Fruit fly (Drosophila melanogaster) whole organism, embryonic: Measurements from ENCODE around the gene Adgf-D.

Experiments used
- Ada2b ChIP-seq: fragments of 200-800 bp; sonication (Bioruptor generic); IDR thresholded peaks from 2 replicates; pipeline ENCODE4 v1.3.6; 2022; ENCODE audit warnings: missing biosample characterization, missing genetic modification characterization
- CG10267 ChIP-seq: fragments of 200-800 bp; sonication (Bioruptor generic); optimal IDR thresholded peaks from 2 replicates; lab custom pipeline; 2018; ENCODE audit warnings: missing biosample characterization, mild to moderate bottlenecking, missing genetic modification characterization, moderate library complexity
- CG10462 ChIP-seq: fragments of 200-800 bp; sonication (Bioruptor generic); optimal IDR thresholded peaks from 2 replicates; lab custom pipeline; 2016; ENCODE audit warnings: missing biosample characterization, missing genetic modification characterization
- CG12236 ChIP-seq: fragments of 200-800 bp; sonication (Bioruptor generic); optimal IDR thresholded peaks from 2 replicates; lab custom pipeline; 2016; ENCODE audit warnings: missing biosample characterization, missing genetic modification characterization
- CG14710 ChIP-seq: fragments of 200-800 bp; sonication (Bioruptor generic); optimal IDR thresholded peaks from 3 replicates; lab custom pipeline; 2019; ENCODE audit warnings: missing biosample characterization, mild to moderate bottlenecking, missing genetic modification characterization, moderate library complexity
- CG14860 ChIP-seq: fragments of 200-800 bp; sonication (Bioruptor generic); IDR thresholded peaks from 3 replicates; pipeline ENCODE4 v1.3.6; 2022; ENCODE audit warnings: missing biosample characterization, missing genetic modification characterization; ENCODE audit not compliant: partially characterized antibody
- CG1603 ChIP-seq: fragments of 200-800 bp; sonication (Bioruptor generic); optimal IDR thresholded peaks from 2 replicates; lab custom pipeline; 2019; ENCODE audit warnings: missing biosample characterization, mild to moderate bottlenecking, missing genetic modification characterization, moderate library complexity
- CG17186 ChIP-seq: fragments of 200-800 bp; sonication (Bioruptor generic); optimal IDR thresholded peaks from 3 replicates; lab custom pipeline; 2017; ENCODE audit warnings: missing biosample characterization, missing genetic modification reagents, missing genetic modification characterization
- CG17612 ChIP-seq: fragments of 200-800 bp; sonication (Bioruptor generic); IDR thresholded peaks from 2 replicates; pipeline ENCODE4 v1.3.6; 2022; ENCODE audit warnings: missing biosample characterization, missing genetic modification characterization
- CG18476 ChIP-seq: fragments of 200-800 bp; sonication (Bioruptor generic); optimal IDR thresholded peaks from 2 replicates; lab custom pipeline; 2016; ENCODE audit warnings: missing biosample characterization, mild to moderate bottlenecking, missing genetic modification characterization
- CG2199 ChIP-seq: fragments of 200-800 bp; sonication (Bioruptor generic); IDR thresholded peaks from 3 replicates; pipeline ENCODE4 v1.3.6; 2022; ENCODE audit warnings: missing biosample characterization, missing genetic modification characterization
- CG31224 ChIP-seq: fragments of 200-800 bp; sonication (Bioruptor generic); IDR thresholded peaks from 2 replicates; pipeline ENCODE4 v1.3.6; 2022; ENCODE audit warnings: missing biosample characterization, missing genetic modification characterization
- CG31365 ChIP-seq: fragments of 200-800 bp; sonication (Bioruptor generic); optimal IDR thresholded peaks from 2 replicates; lab custom pipeline; 2018; ENCODE audit warnings: missing biosample characterization, mild to moderate bottlenecking, missing genetic modification characterization
- CG34422 ChIP-seq: fragments of 200-800 bp; sonication (Bioruptor generic); IDR thresholded peaks from 3 replicates; pipeline ENCODE4 v1.3.6; 2022; ENCODE audit warnings: missing biosample characterization, missing genetic modification characterization
- CG7556 ChIP-seq: fragments of 200-800 bp; sonication (Bioruptor generic); optimal IDR thresholded peaks from 2 replicates; lab custom pipeline; 2017; ENCODE audit warnings: missing biosample characterization, mild to moderate bottlenecking, missing genetic modification characterization
- CG8089 ChIP-seq: fragments of 200-800 bp; sonication (Bioruptor generic); optimal IDR thresholded peaks from 3 replicates; lab custom pipeline; 2016; ENCODE audit warnings: missing biosample characterization, missing genetic modification characterization
- CG9817 ChIP-seq: fragments of 200-800 bp; sonication (Bioruptor generic); optimal IDR thresholded peaks from 2 replicates; lab custom pipeline; 2018; ENCODE audit warnings: missing biosample characterization, mild to moderate bottlenecking, missing genetic modification characterization, moderate library complexity
- CHES-1-like ChIP-seq: fragments of 200-800 bp; sonication (Bioruptor generic); optimal IDR thresholded peaks from 2 replicates; lab custom pipeline; 2016; ENCODE audit warnings: missing biosample characterization, missing genetic modification characterization
- CTCF ChIP-seq: fragments of 200-800 bp; sonication (Bioruptor generic); optimal IDR thresholded peaks from 2 replicates; lab custom pipeline; 2017; ENCODE audit warnings: missing biosample characterization, mild to moderate bottlenecking, missing genetic modification characterization, moderate library complexity
- CkIIα-i1 ChIP-seq: fragments of 200-800 bp; sonication (Bioruptor generic); IDR thresholded peaks from 2 replicates; pipeline ENCODE4 v1.3.6; 2022; ENCODE audit warnings: missing biosample characterization, missing genetic modification characterization
- Dll ChIP-seq: fragments of 200-800 bp; sonication (Bioruptor generic); IDR thresholded peaks from 4 replicates; pipeline ENCODE4 v1.3.6; 2022; ENCODE audit warnings: missing biosample characterization, missing genetic modification characterization; ENCODE audit not compliant: partially characterized antibody
- E2f2 ChIP-seq: fragments of 200-800 bp; sonication (Bioruptor generic); IDR thresholded peaks from 2 replicates; pipeline ENCODE4 v1.3.6; 2022; ENCODE audit warnings: missing biosample characterization, missing genetic modification characterization
- HLHmδ ChIP-seq: fragments of 200-800 bp; sonication (Bioruptor generic); optimal IDR thresholded peaks from 2 replicates; lab custom pipeline; 2018; ENCODE audit warnings: missing biosample characterization, mild to moderate bottlenecking, missing genetic modification characterization, moderate library complexity
- Hmr ChIP-seq: fragments of 200-800 bp; sonication (Bioruptor generic); optimal IDR thresholded peaks from 3 replicates; lab custom pipeline; 2017; ENCODE audit warnings: mild to moderate bottlenecking, missing biosample characterization, missing genetic modification reagents, missing genetic modification characterization
- MESR4 ChIP-seq: fragments of 200-800 bp; sonication (Bioruptor generic); optimal IDR thresholded peaks from 2 replicates; lab custom pipeline; 2018; ENCODE audit warnings: missing biosample characterization, mild to moderate bottlenecking, missing genetic modification characterization, moderate library complexity
- Nf-YA ChIP-seq: fragments of 200-800 bp; sonication (Bioruptor generic); IDR thresholded peaks from 2 replicates; pipeline ENCODE4 v1.3.6; 2022; ENCODE audit warnings: missing biosample characterization, missing genetic modification characterization
- Nf-YC ChIP-seq: fragments of 200-800 bp; optimal IDR thresholded peaks from 3 replicates; lab custom pipeline; 2019; ENCODE audit warnings: missing biosample characterization, mild to moderate bottlenecking, missing genetic modification characterization, moderate library complexity
- PHDP ChIP-seq: fragments of 200-800 bp; sonication (Bioruptor generic); optimal IDR thresholded peaks from 3 replicates; lab custom pipeline; 2018; ENCODE audit warnings: missing biosample characterization, mild to moderate bottlenecking, missing genetic modification characterization, moderate library complexity
- Rfx ChIP-seq: fragments of 200-800 bp; sonication (Bioruptor generic); IDR thresholded peaks from 2 replicates; pipeline ENCODE4 v1.3.6; 2022; ENCODE audit warnings: missing biosample characterization, missing genetic modification characterization
- Side ChIP-seq: fragments of 200-800 bp; sonication (Bioruptor generic); optimal IDR thresholded peaks from 2 replicates; lab custom pipeline; 2016; ENCODE audit warnings: missing biosample characterization, missing genetic modification characterization
- Sin3A ChIP-seq: fragments of >200 bp; optimal IDR thresholded peaks from 2 replicates; lab custom pipeline; 2018
- Vsx1 ChIP-seq: fragments of 200-800 bp; sonication (Bioruptor generic); optimal IDR thresholded peaks from 2 replicates; lab custom pipeline; 2017; ENCODE audit warnings: missing biosample characterization, mild to moderate bottlenecking, missing genetic modification characterization, missing genetic modification reagents
- ab ChIP-seq: fragments of 200-800 bp; sonication (Bioruptor generic); optimal IDR thresholded peaks from 2 replicates; lab custom pipeline; 2016; ENCODE audit warnings: missing biosample characterization, missing genetic modification characterization
- dati ChIP-seq: fragments of 200-800 bp; sonication (Bioruptor generic); IDR thresholded peaks from 2 replicates; pipeline ENCODE4 v1.3.6; 2022; ENCODE audit warnings: missing biosample characterization, missing genetic modification characterization
- disco-r ChIP-seq: fragments of 200-800 bp; sonication (Bioruptor generic); optimal IDR thresholded peaks from 2 replicates; lab custom pipeline; 2016; ENCODE audit warnings: missing biosample characterization, missing genetic modification characterization
- gce ChIP-seq: fragments of 200-800 bp; sonication (Bioruptor generic); IDR thresholded peaks from 3 replicates; pipeline ENCODE4 v1.3.6; 2022; ENCODE audit warnings: missing biosample characterization, missing genetic modification characterization
- jumu ChIP-seq: fragments of 200-800 bp; sonication (Bioruptor generic); optimal IDR thresholded peaks from 3 replicates; lab custom pipeline; 2016; ENCODE audit warnings: missing biosample characterization, missing genetic modification characterization
- lab ChIP-seq: fragments of 200-800 bp; sonication (Bioruptor generic); optimal IDR thresholded peaks from 3 replicates; lab custom pipeline; 2017; ENCODE audit warnings: missing biosample characterization, missing genetic modification characterization, mild to moderate bottlenecking, moderate library complexity, missing genetic modification reagents
- lilli ChIP-seq: fragments of 200-800 bp; sonication (Bioruptor generic); optimal IDR thresholded peaks from 3 replicates; lab custom pipeline; 2016; ENCODE audit warnings: missing biosample characterization, missing genetic modification characterization
- nmo ChIP-seq: fragments of 200-800 bp; sonication (Bioruptor generic); optimal IDR thresholded peaks from 2 replicates; lab custom pipeline; 2018; ENCODE audit warnings: missing biosample characterization, mild to moderate bottlenecking, missing genetic modification characterization, moderate library complexity
- oc ChIP-seq: fragments of 200-800 bp; sonication (Bioruptor generic); optimal IDR thresholded peaks from 2 replicates; lab custom pipeline; 2018; ENCODE audit warnings: missing biosample characterization, mild to moderate bottlenecking, missing genetic modification characterization, moderate library complexity
- pan ChIP-seq, 4 experiments: fragments of >200 bp in 3 of 4; fragments of 200-800 bp in 1 of 4; sonication (Bioruptor generic) in 1 of 4; optimal IDR thresholded peaks in 3 of 4; IDR thresholded peaks in 1 of 4; 2 replicates each; pipeline versions ENCODE4 v1.3.6 to Lab custom; 2017 to 2022; ENCODE audit warnings: missing biosample characterization in 2 of 4, missing genetic modification characterization in 2 of 4, mixed read lengths in 1 of 4
- seq ChIP-seq: fragments of 200-800 bp; sonication (Bioruptor generic); IDR thresholded peaks from 2 replicates; pipeline ENCODE4 v1.3.6; 2022; ENCODE audit warnings: missing biosample characterization, missing genetic modification characterization
- slbo ChIP-seq: fragments of 200-800 bp; sonication (Bioruptor generic); IDR thresholded peaks from 2 replicates; pipeline ENCODE4 v1.3.6; 2022; ENCODE audit warnings: missing biosample characterization, missing genetic modification characterization
- sob ChIP-seq: fragments of 200-800 bp; sonication (Bioruptor generic); IDR thresholded peaks from 2 replicates; pipeline ENCODE4 v1.3.6; 2022; ENCODE audit warnings: missing biosample characterization, missing genetic modification characterization
- twi ChIP-seq: fragments of 200-800 bp; optimal IDR thresholded peaks from 2 replicates; lab custom pipeline; 2019; ENCODE audit warnings: missing biosample characterization, mild to moderate bottlenecking, missing genetic modification characterization, moderate library complexity
- z ChIP-seq: fragments of 200-800 bp; sonication (Bioruptor generic); IDR thresholded peaks from 3 replicates; pipeline ENCODE4 v1.3.6; 2022; ENCODE audit warnings: missing biosample characterization, missing genetic modification characterization
- zfh2 ChIP-seq: fragments of 200-800 bp; sonication (Bioruptor generic); optimal IDR thresholded peaks from 2 replicates; lab custom pipeline; 2016; ENCODE audit warnings: missing biosample characterization, missing genetic modification characterization

Adgf-D gene

DNA sequence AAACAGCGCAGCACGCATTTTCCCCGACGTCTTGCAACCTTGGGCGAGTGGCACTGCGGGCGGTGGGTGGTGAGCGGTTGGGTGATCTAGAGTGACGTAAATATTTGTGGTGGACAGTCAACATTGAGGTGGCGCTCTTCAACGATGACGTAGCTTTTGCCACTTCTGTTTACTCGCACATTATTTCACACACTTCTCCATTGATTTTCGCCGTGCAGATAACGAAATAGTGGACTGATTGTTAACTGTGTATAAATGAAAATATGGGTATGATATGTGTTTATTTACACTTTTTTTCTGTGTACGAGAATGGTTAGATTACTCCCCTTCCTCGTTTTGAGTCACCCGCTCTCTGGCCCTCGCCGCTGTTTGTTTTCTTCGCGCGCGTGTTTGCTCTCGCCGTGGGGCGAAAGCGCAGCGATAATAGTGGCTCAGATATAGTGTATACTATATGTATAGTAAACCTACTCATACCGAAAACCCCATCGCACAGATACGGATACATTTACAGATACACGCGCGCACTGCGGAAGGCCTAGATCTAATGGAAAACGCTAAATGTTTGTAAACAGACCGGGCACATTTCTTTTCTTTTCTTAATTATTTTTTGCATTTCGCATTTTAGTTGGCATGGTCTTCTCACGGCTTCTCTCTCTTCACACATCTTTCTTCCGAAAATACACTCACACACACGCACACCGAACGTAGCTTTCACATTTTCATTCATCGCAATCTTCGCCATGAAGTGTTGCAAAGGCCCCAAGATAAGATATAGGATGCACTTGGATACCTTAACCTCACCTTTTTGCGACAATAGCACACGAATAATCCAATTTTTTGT lies 18.6 kb downstream of the Adgf-D start, which contains the start of gene omd (continued):
- TF ChIP-seq CG1603 (tag; lab: Kevin White, UChicago) (no peak), MESR4 (peak; percentile 10), CG8089 (peak; percentile 37), CG7556 (GFP tag; lab: Kevin White, UChicago) (no peak), Hmr (GFP tag; lab: Kevin White, UChicago) (peak; percentile 83), E2f2 (0 out of 2 replicates have a peak, but pooled peaks have one; percentile 18), CkIIα-i1 (GFP tag; lab: Robert Waterston, UW) (no peak), Nf-YC (tag; lab: Kevin White, UChicago) (no peak), seq (GFP tag; lab: Robert Waterston, UW) (peak; percentile 51), lilli (peak; percentile 61), CG14860 (GFP tag; lab: Robert Waterston, UW) (no peak), oc (no peak), Rfx (GFP tag; lab: Robert Waterston, UW) (peak; percentile 72), pan (optimal IDR thresholded peaks at IDR 0.05; lab: Kevin White, UChicago) (no peak), pan (GFP tag; optimal IDR thresholded peaks at IDR 0.05 in 1 of 2, IDR thresholded peaks at IDR 0.05 in 1 of 2) (peak in 1 of 2 experiments; percentile 43), CG31365 (tag; lab: Kevin White, UChicago) (peak; percentile 45), CG34422 (GFP tag; lab: Robert Waterston, UW) (peak; percentile 48; the same call in 1 of the 3 replicates), CG17186 (peak; percentile 69), disco-r (GFP tag; lab: Kevin White, UChicago) (no peak), nmo (GFP tag; lab: Kevin White, UChicago) (peak; percentile 8), slbo (peak; percentile 56), Nf-YA (peak; percentile 68; the same call in 1 of the 2 replicates), Ada2b (GFP tag; lab: Robert Waterston, UW) (peak; percentile 27; the same call in 1 of the 2 replicates), PHDP (no peak), CG18476 (GFP tag; lab: Kevin White, UChicago) (peak; percentile 5), CG10267 (tag; lab: Kevin White, UChicago) (peak; percentile 2), CG12236 (peak; percentile 61), CG9817 (tag; lab: Kevin White, UChicago) (peak; percentile 17), HLHmδ (GFP tag; lab: Kevin White, UChicago) (peak; percentile 30), jumu (GFP tag; lab: Kevin White, UChicago) (peak; percentile 27), gce (peak; percentile 67; the same call in 1 of the 3 replicates), ab (GFP tag; lab: Kevin White, UChicago) (no peak), CG10462 (peak; percentile 31), CG2199 (GFP tag; lab: Robert Waterston, UW) (peak; percentile 94), Side (peak; percentile 78), dati (GFP tag; lab: Robert Waterston, UW) (peak; percentile 43; the same call in 1 of the 2 replicates), CTCF (GFP tag; lab: Kevin White, UChicago) (peak; percentile 36), sob (peak; percentile 73), Vsx1 (GFP tag; lab: Kevin White, UChicago) (no peak), twi (tag; lab: Kevin White, UChicago) (no peak), CG31224 (GFP tag; lab: Robert Waterston, UW) (peak; percentile 40; the same call in 1 of the 2 replicates), CHES-1-like (GFP tag; lab: Kevin White, UChicago) (peak; percentile 49), z (0 out of 3 replicates have a peak, but pooled peaks have one; percentile 24), CG17612 (peak; percentile 45; the same call in 1 of the 2 replicates), Dll (GFP tag; lab: Robert Waterston, UW) (no peak), CG14710 (tag; lab: Kevin White, UChicago) (peak; percentile 50), zfh2 (GFP tag; lab: Kevin White, UChicago) (peak; percentile 10), lab (peak; percentile 87), Sin3A (lab: Kevin White, UChicago) (no peak)
